Worm (Caenorhabditis elegans): Measurements from ENCODE around the gene ptr-9.

DNA sequence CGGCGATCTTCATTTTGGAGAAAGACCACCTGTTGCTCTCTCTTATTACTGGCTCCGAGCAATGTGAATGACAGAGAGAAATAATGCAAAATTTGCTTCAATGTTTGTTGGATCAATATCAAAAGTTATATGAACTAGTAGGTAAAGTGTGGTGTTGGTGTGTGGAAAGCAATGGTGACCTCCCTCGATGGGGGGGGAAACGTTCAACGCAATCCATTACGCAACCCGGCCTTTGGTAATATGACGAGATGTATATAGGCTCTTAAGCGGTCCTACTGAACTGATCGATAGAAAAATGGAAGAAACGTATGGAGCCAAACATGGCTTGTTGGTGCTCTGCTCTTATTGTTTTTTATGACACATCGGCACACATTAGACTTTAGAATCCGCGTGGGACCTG lies 51.7 kb downstream of the ptr-9 start:
- TF ChIP-seq ama-1 (optimal IDR thresholded peaks at IDR 0.05), result no peak
- TF ChIP-seq ama-1 (GFP tag; optimal IDR thresholded peaks at IDR 0.05), result no peak
- TF ChIP-seq hmg-20 (GFP tag; IDR thresholded peaks at IDR 0.05), result no peak
- no peak for TF ChIP-seq ets-4 (GFP tag; optimal IDR thresholded peaks at IDR 0.05)
- TF ChIP-seq dpl-1 (GFP tag; optimal IDR thresholded peaks at IDR 0.05), result no peak
- TF ChIP-seq unc-62 (GFP tag; optimal IDR thresholded peaks at IDR 0.05), result no peak
- no peak for TF ChIP-seq nfyb-1 (GFP tag; IDR thresholded peaks at IDR 0.05)
- no peak for TF ChIP-seq Y95B8A.8 (GFP tag; IDR thresholded peaks at IDR 0.05)
- no peak for TF ChIP-seq ceh-58 (GFP tag; IDR thresholded peaks at IDR 0.05)
- no peak for TF ChIP-seq zfh-2 (GFP tag; conservative IDR thresholded peaks at IDR 0.05)
- no peak for TF ChIP-seq pha-4 (tag; optimal IDR thresholded peaks at IDR 0.05)

Data from whole organism, young adult.